Worm (Caenorhabditis elegans) whole organism, late embryonic: ENCODE measurements around the gene srx-74.

Experiments
- ceh-18 ChIP-seq: sonication (generic microtip); optimal IDR thresholded peaks from 2 replicates; lab custom pipeline; 2016; ENCODE audit warnings: missing genetic modification characterization, missing compliant biosample characterization
- fkh-10 ChIP-seq: fragments of 150-350 bp; optimal IDR thresholded peaks from 2 replicates; lab custom pipeline; 2014; ENCODE audit warnings: missing biosample characterization, missing genetic modification reagents, missing genetic modification characterization
- unc-55 ChIP-seq: sonication (generic microtip); optimal IDR thresholded peaks from 2 replicates; lab custom pipeline; 2017; ENCODE audit warnings: missing biosample characterization, missing genetic modification reagents, missing genetic modification characterization

DNA sequence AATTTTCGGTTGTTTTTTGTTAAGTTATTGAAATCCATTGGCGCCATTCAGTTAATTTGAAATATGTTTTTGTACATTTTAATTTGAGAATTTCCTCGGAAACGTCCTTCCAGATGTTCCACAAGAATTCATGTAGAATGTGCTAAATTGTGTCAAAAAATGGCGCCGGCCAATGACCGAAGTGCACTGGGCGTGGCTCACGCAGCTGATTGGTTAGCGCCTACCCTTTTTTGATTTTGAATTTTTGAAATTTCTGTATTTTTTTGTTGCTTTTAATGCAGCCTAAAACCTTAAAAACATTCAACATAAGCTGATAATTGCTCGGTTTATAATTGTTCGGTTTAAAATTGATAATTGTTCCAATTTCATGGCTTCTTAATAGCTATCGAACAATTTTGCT is 14.5 kb upstream of the srx-74 start:
- TF ChIP-seq fkh-10 (GFP tag; lab: Kevin White, UChicago) (no peak), ceh-18 (no peak), unc-55 (GFP tag; lab: Kevin White, UChicago) (no peak)
